Worm (Caenorhabditis elegans): Measurements from ENCODE around the gene rab-39.

The rab-39 gene

ce11 chrII:9322870-9323349, at the start of gene rab-39:
TSS of gene rab-39 (minus strand) at chrII:9322920.
- TF ChIP-seq ztf-23 (GFP tag; IDR thresholded peaks at IDR 0.05) (no peak), tab-1 (GFP tag; IDR thresholded peaks at IDR 0.05) (no peak), ref-1 (GFP tag; conservative IDR thresholded peaks at IDR 0.05) (no peak)

ce11 chrII:9372393-9372792, 49.7 kb upstream of the rab-39 start, which contains the start of gene C06C3.3:
TSS of gene C06C3.3 (minus strand) at chrII:9372493.
- TF ChIP-seq T22C8.4 (GFP tag; IDR thresholded peaks at IDR 0.05) (no peak), ref-1 (GFP tag; conservative IDR thresholded peaks at IDR 0.05) (no peak), ztf-29 (GFP tag; IDR thresholded peaks at IDR 0.05) (no peak)

- TF ChIP-seq T22C8.4 (GFP tag; IDR thresholded peaks at IDR 0.05) (0 out of 2 replicates have a peak, but pooled peaks have one; percentile 6), flt-1 (GFP tag; IDR thresholded peaks at IDR 0.05) (no peak)
Measured at ce11 chrII:9369394-9369793, 46.7 kb upstream of the rab-39 start.

- TF ChIP-seq ztf-29 (GFP tag; IDR thresholded peaks at IDR 0.05), result no peak
- TF ChIP-seq klf-2 (GFP tag; conservative IDR thresholded peaks at IDR 0.05), result no peak
- no peak for TF ChIP-seq tab-1 (GFP tag; IDR thresholded peaks at IDR 0.05)
- TF ChIP-seq ref-1 (GFP tag; conservative IDR thresholded peaks at IDR 0.05), result no peak
- no peak for TF ChIP-seq T22C8.4 (GFP tag; IDR thresholded peaks at IDR 0.05)
Measured at ce11 chrII:9362249-9362648, 39.5 kb upstream of the rab-39 start.

ce11 chrII:9358230-9358629, 35.5 kb upstream of the rab-39 start, which contains the start of gene mel-11:
TSS of gene mel-11 (plus strand) at chrII:9358530.
- TF ChIP-seq ztf-23 (GFP tag; IDR thresholded peaks at IDR 0.05) (no peak), T22C8.4 (GFP tag; IDR thresholded peaks at IDR 0.05) (no peak), med-1 (GFP tag; optimal IDR thresholded peaks at IDR 0.05; ENCODE audit: insufficient read depth) (no peak), tab-1 (GFP tag; IDR thresholded peaks at IDR 0.05) (no peak), flt-1 (GFP tag; IDR thresholded peaks at IDR 0.05) (no peak), cog-1 (tag; optimal IDR thresholded peaks at IDR 0.05) (no peak), ztf-29 (GFP tag; IDR thresholded peaks at IDR 0.05) (no peak), ref-1 (GFP tag; conservative IDR thresholded peaks at IDR 0.05) (no peak), klf-2 (GFP tag; conservative IDR thresholded peaks at IDR 0.05) (no peak)

DNA sequence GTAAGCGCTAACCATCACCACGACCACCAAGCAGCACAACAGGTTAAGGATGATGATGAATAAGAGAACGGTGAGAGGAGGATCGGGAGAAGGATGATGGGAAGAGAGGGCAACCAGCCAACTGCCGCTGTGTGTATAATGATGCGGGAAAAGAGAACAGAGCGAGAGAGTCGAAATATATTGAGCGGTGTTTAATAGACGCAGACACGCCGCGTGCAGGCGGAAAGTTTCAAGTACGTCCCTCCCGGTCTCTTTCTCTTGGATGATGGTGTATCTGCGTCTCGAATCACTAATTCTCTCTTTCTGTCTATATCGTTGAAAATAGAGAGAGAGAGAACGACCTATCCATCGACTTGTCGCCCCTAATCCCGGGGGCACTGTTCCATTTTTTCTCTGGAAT, 34.0 kb upstream of the rab-39 start:
- TF ChIP-seq cog-1 (tag; optimal IDR thresholded peaks at IDR 0.05) (peak; percentile 27), flt-1 (GFP tag; IDR thresholded peaks at IDR 0.05) (no peak)

- TF ChIP-seq flt-1 (GFP tag; IDR thresholded peaks at IDR 0.05), result no peak
Measured at ce11 chrII:9352669-9353068, 29.9 kb upstream of the rab-39 start, which contains the start of the genes sdhb-1 and cup-15. TSS of gene sdhb-1 (minus strand) at chrII:9352731. TSS of gene cup-15 (plus strand) at chrII:9353000.

ce11 chrII:9347444-9347843, 24.7 kb upstream of the rab-39 start:
- TF ChIP-seq cog-1 (tag; optimal IDR thresholded peaks at IDR 0.05) (no peak), klf-2 (GFP tag; conservative IDR thresholded peaks at IDR 0.05) (no peak), flt-1 (GFP tag; IDR thresholded peaks at IDR 0.05) (no peak), med-1 (GFP tag; optimal IDR thresholded peaks at IDR 0.05; ENCODE audit: insufficient read depth) (no peak), ztf-29 (GFP tag; IDR thresholded peaks at IDR 0.05) (no peak), T22C8.4 (GFP tag; IDR thresholded peaks at IDR 0.05) (no peak), ztf-23 (GFP tag; IDR thresholded peaks at IDR 0.05) (no peak), tab-1 (GFP tag; IDR thresholded peaks at IDR 0.05) (no peak), ref-1 (GFP tag; conservative IDR thresholded peaks at IDR 0.05) (no peak)

- TF ChIP-seq ref-1 (GFP tag; conservative IDR thresholded peaks at IDR 0.05) (no peak), ztf-23 (GFP tag; IDR thresholded peaks at IDR 0.05) (no peak), klf-2 (GFP tag; conservative IDR thresholded peaks at IDR 0.05) (no peak), ztf-29 (GFP tag; IDR thresholded peaks at IDR 0.05) (no peak), tab-1 (GFP tag; IDR thresholded peaks at IDR 0.05) (no peak), flt-1 (GFP tag; IDR thresholded peaks at IDR 0.05) (no peak), med-1 (GFP tag; optimal IDR thresholded peaks at IDR 0.05; ENCODE audit: insufficient read depth) (no peak), T22C8.4 (GFP tag; IDR thresholded peaks at IDR 0.05) (no peak), cog-1 (tag; optimal IDR thresholded peaks at IDR 0.05) (no peak)
Measured at ce11 chrII:9346490-9346889, 23.8 kb upstream of the rab-39 start, which contains the start of gene F42A8.1. TSS of gene F42A8.1 (minus strand) at chrII:9346590.

DNA sequence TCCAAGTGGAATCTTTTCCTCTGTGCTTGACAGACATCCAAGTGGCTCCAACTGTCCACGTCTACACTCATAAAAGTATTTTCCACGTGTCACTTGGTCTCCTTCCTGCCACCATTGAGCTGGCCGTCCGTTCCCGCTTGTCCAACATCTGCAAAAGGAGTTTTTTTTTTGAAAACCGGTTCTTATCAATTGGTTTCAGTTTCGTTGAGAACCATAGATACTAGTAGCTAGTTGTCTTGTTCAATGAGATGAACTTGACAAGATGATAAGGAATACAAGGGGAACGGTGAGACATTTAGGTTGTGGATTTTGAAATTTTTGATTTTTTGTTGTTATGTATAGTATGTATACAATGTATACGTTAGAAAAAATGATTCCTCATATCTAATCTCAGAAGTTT, 23.1 kb upstream of the rab-39 start:
- TF ChIP-seq cog-1 (tag; optimal IDR thresholded peaks at IDR 0.05) (no peak), flt-1 (GFP tag; IDR thresholded peaks at IDR 0.05) (no peak), ztf-29 (GFP tag; IDR thresholded peaks at IDR 0.05) (no peak), klf-2 (GFP tag; conservative IDR thresholded peaks at IDR 0.05) (no peak), T22C8.4 (GFP tag; IDR thresholded peaks at IDR 0.05) (no peak), ref-1 (GFP tag; conservative IDR thresholded peaks at IDR 0.05) (no peak), ztf-23 (GFP tag; IDR thresholded peaks at IDR 0.05) (no peak), med-1 (GFP tag; optimal IDR thresholded peaks at IDR 0.05; ENCODE audit: insufficient read depth) (no peak), tab-1 (GFP tag; IDR thresholded peaks at IDR 0.05) (no peak)

- TF ChIP-seq flt-1 (GFP tag; IDR thresholded peaks at IDR 0.05), result no peak
- no peak for TF ChIP-seq tab-1 (GFP tag; IDR thresholded peaks at IDR 0.05)
- no peak for TF ChIP-seq klf-2 (GFP tag; conservative IDR thresholded peaks at IDR 0.05)
- no peak for TF ChIP-seq ztf-23 (GFP tag; IDR thresholded peaks at IDR 0.05)
- TF ChIP-seq cog-1 (tag; optimal IDR thresholded peaks at IDR 0.05), result no peak
- no peak for TF ChIP-seq ztf-29 (GFP tag; IDR thresholded peaks at IDR 0.05)
- no peak for TF ChIP-seq ref-1 (GFP tag; conservative IDR thresholded peaks at IDR 0.05)
- TF ChIP-seq med-1 (GFP tag; optimal IDR thresholded peaks at IDR 0.05; ENCODE audit: insufficient read depth), result no peak
- no peak for TF ChIP-seq T22C8.4 (GFP tag; IDR thresholded peaks at IDR 0.05)
Measured at ce11 chrII:9345116-9345515, 22.4 kb upstream of the rab-39 start.
